Fruit fly (Drosophila melanogaster): ENCODE data around the gene Pcmt.

The Pcmt gene

DNA sequence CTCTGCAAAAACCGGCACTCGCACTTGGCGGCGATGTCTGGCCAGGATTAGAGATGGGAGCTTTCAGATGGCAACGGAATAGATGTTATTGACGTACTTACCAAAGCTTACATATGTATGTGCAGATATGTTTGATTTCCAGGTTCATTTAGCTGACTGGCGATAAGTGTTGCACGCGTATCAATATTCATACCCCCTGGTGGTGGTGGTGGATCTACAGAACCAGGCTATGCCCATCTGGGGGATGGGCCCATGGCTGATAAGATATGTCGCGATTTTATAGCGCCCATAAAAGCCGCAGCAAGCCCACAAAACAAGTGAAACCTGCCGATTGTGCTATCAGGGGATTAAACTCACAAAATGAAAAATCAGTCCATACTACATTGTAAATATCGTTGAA is 17.6 kb upstream of the Pcmt start:
- TF ChIP-seq psq (optimal IDR thresholded peaks at IDR 0.05) (no peak), h (optimal IDR thresholded peaks at IDR 0.05) (no peak), Myc (optimal IDR thresholded peaks at IDR 0.05) (no peak)

DNA sequence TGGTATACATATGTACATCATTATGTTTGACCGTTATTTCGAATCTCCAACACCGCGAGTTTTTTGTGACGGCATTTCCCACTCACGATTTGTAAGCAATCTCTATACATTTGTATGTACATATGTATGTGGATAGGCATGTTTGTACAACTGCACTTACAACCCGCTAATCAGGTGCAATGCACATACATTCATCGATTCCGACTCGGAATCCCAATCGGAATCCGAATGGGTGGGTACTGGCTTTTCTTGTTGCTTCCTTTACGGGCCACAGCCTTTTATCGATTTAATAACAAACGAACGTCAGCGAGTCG is 17.3 kb upstream of the Pcmt start:
- TF ChIP-seq Sin3A (optimal IDR thresholded peaks at IDR 0.05) = no peak
- TF ChIP-seq insv (optimal IDR thresholded peaks at IDR 0.05) = no peak
- no peak for TF ChIP-seq Myc (optimal IDR thresholded peaks at IDR 0.05)
- TF ChIP-seq psq (optimal IDR thresholded peaks at IDR 0.05) = no peak
- no peak for TF ChIP-seq h (optimal IDR thresholded peaks at IDR 0.05)
- no peak for TF ChIP-seq ttk (optimal IDR thresholded peaks at IDR 0.05)

DNA sequence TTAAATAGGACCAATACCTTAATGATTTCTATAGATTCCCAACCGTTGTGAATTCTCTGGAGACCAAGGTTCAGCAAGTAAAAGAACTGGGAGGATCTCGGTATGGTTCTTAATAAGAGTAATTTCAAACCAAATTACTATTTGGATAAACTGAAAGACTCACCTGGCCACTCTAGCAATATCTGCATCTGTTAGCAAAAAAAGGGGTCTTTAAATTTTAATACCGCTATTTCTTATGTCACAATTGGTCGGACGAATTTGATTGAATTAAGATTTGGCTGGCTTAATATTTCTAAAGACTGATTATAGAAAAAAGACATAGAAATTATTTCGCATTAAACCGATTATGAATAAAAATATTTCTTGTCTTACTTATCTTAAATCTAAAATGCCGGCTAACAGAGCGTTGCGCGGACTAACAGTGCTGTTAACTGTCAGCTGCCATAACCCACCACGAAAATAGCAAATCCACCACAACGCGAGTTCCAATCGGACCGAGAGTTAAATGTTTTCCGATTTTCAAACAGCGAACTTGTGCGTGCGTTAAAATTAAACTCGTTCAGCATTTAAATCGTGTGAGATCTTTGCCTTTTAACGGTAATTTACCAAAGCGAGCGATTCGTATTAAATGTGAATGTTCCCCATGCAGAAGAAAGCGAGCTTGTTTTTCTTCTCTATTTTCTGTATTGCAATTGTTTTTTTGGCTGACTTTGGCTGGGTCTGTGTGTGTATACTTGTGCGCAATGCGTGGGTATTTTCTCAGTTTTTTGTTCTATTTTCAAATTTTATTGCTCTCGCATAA is 16.7 kb upstream of the Pcmt start, which contains the start of gene CRMP:
Gene CRMP (plus strand): TSS at position 474 of the 802 bp plus-strand sequence.
- TF ChIP-seq ttk (optimal IDR thresholded peaks at IDR 0.05) (no peak), psq (optimal IDR thresholded peaks at IDR 0.05) (no peak), insv (optimal IDR thresholded peaks at IDR 0.05) (no peak), Myc (optimal IDR thresholded peaks at IDR 0.05) (no peak), h (optimal IDR thresholded peaks at IDR 0.05) (no peak), Sin3A (optimal IDR thresholded peaks at IDR 0.05) (no peak)

DNA sequence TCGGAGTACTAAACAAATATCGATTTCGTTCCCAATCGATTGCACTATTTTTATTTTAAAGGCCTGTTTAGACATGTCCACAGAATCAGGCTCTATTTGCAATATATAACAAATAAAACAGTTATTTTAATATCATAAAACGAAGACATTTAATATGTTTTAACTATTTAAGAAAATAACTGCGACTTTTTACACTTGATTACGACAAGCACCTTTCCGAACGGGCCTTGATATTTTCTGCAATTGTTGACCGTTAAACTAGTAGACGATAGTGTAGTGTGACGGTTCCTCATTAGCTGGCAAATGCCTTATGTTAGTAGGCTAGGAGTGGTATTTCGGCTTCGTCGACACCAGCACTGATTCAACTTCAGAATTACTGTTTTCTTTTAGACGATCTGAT is 14.5 kb upstream of the Pcmt start, which contains the start of the genes CG2931 and Rheb:
Gene CG2931 (minus strand): TSS at position 26 of the 400 bp plus-strand sequence.
Gene Rheb (plus strand): TSS at position 332 of the 400 bp plus-strand sequence.
- TF ChIP-seq insv (optimal IDR thresholded peaks at IDR 0.05) = no peak
- no peak for TF ChIP-seq Sin3A (optimal IDR thresholded peaks at IDR 0.05)
- TF ChIP-seq h (optimal IDR thresholded peaks at IDR 0.05) = no peak
- TF ChIP-seq psq (optimal IDR thresholded peaks at IDR 0.05) = no peak
- TF ChIP-seq ttk (optimal IDR thresholded peaks at IDR 0.05) = no peak
- TF ChIP-seq Myc (optimal IDR thresholded peaks at IDR 0.05) = no peak

DNA sequence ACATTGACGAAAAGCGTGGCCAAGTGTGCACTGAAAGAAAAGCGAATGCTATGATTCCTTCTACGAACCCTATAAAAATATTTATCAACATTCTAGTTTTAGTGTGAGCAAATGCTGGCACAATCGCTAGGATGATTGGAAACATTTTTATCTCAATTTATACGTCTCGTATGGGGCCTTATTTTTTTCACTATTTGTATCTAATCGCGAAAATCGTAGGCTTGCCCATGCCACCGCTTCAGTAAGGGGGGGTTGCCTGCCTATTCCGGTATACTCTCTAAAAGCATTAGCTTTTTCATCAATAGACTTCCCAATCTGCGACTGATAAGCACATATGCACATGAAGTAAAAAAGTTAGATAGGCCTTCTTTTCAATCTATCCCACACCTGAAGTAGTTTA is 11.5 kb upstream of the Pcmt start:
- TF ChIP-seq psq (optimal IDR thresholded peaks at IDR 0.05) (no peak), ttk (optimal IDR thresholded peaks at IDR 0.05) (no peak), Myc (optimal IDR thresholded peaks at IDR 0.05) (no peak), insv (optimal IDR thresholded peaks at IDR 0.05) (no peak), Sin3A (optimal IDR thresholded peaks at IDR 0.05) (no peak), h (optimal IDR thresholded peaks at IDR 0.05) (no peak)

DNA sequence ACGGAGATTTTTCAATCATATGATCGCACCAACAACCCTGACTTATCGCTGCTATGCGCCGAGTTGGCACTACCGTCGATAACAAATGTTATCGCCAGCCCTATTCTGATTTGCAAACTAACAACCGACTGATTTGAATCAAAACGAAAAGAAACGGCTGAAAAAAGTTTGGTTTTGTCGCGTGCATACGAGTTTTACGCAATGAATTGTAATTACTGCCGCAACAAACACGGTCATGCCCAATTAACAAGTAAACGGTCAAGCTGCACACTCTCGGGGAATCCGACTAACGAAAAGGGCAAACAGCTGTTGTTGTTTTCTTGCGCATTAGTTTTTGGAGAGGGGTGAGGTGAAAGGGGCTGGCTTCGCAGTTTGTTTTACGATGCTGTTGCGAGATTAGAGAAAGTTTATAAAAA is 10.7 kb upstream of the Pcmt start, which contains the start of the genes CG14671 and CG12746:
Gene CG14671 (minus strand): TSS at position 41 of the 416 bp plus-strand sequence.
Gene CG12746 (plus strand): TSS at position 91 of the 416 bp plus-strand sequence.
- TF ChIP-seq Sin3A (optimal IDR thresholded peaks at IDR 0.05) (no peak), psq (optimal IDR thresholded peaks at IDR 0.05) (no peak)

DNA sequence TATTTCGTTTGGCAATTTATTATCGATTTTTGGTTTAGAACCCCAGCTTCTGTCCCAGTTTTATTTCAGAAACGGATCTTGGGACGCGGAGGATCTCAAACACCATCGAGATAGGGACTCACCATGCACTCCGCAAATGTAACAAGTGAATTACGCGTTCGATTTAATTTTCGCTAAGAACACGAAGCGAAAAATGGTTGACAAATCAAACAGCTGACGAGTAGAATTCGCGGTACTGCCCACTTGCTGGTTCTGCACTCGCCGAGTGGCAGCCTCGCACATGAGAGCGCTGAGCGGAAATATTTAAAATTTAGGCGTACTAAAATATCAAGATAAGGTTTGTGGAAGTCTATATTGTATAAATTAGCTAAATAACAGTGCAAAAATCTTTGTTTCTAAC is 9.3 kb upstream of the Pcmt start, which contains the start of gene Pi4KIIalpha:
Gene Pi4KIIalpha (minus strand): TSS at position 233 of the 400 bp plus-strand sequence.
- TF ChIP-seq ttk (optimal IDR thresholded peaks at IDR 0.05) (no peak), Sin3A (optimal IDR thresholded peaks at IDR 0.05) (no peak)

DNA sequence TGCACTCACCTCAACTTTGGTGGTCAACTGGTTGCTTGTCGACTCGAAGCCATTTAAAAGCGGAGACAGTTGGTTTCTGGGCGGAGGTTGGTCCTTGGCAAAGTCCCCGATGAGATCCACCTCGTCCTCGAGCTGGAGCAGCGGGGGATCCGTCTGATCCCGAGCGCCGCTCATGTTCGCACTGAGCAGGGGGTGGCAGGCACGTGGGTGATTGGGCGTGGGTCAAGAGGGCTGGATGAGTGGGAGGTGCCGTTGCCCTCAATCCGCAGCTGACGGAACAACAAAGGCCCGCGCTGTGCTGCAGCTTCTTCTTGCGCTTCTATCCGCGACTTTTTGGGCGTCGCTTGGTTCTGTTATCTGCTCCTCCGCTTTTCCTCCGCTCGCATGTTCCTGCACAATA is 8.8 kb upstream of the Pcmt start:
- TF ChIP-seq Myc (optimal IDR thresholded peaks at IDR 0.05) (no peak), insv (optimal IDR thresholded peaks at IDR 0.05) (no peak)

DNA sequence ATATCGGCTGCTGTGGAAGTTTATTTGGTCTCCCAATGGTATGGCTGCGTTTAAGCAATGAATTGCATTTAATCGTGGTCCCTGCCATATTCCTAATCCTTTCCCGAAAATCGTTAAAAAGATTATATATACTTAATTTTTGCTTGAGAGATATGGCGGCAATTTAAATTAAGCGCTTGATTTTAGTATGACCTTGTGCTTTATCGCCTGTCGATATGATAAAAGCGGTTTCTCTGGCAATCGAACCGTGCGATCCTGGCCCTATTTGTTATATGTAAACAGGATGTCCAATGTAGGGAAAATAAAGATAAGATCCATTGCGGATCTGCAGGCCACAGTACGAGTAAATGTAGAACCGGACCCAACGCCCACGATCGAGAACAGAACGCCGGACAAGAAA is 736 bp upstream of the Pcmt start, which contains the start of gene Snm1:
Gene Snm1 (plus strand): TSS at position 233 of the 400 bp plus-strand sequence.
- no peak for TF ChIP-seq ttk (optimal IDR thresholded peaks at IDR 0.05)
- TF ChIP-seq Myc (optimal IDR thresholded peaks at IDR 0.05) = no peak
- no peak for TF ChIP-seq h (optimal IDR thresholded peaks at IDR 0.05)
- no peak for TF ChIP-seq insv (optimal IDR thresholded peaks at IDR 0.05)
- TF ChIP-seq psq (optimal IDR thresholded peaks at IDR 0.05) = no peak
- TF ChIP-seq Sin3A (optimal IDR thresholded peaks at IDR 0.05) = no peak

DNA sequence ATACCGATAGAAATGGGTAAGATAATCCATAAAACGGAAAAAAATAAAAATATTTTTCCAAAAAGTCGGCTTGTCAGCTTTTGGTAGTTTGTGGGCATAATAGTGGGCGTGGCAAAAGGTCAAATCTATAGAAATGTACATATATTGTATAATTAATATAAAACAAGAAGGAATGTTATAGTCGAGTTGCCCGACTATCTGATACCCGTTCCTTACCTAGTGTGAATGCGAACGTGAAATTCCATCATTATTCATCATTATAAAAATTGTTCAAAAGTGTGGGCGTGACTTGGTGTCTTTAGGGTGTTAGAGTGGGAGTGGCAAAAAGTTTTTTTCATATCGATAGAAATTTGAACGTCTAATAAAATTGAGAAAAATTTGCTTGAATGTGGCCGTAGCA is 2.5 kb downstream of the Pcmt start:
- no peak for TF ChIP-seq psq (optimal IDR thresholded peaks at IDR 0.05)
- TF ChIP-seq insv (optimal IDR thresholded peaks at IDR 0.05) = no peak
- no peak for TF ChIP-seq ttk (optimal IDR thresholded peaks at IDR 0.05)
- TF ChIP-seq h (optimal IDR thresholded peaks at IDR 0.05) = no peak
- no peak for TF ChIP-seq Myc (optimal IDR thresholded peaks at IDR 0.05)
- TF ChIP-seq Sin3A (optimal IDR thresholded peaks at IDR 0.05) = no peak

DNA sequence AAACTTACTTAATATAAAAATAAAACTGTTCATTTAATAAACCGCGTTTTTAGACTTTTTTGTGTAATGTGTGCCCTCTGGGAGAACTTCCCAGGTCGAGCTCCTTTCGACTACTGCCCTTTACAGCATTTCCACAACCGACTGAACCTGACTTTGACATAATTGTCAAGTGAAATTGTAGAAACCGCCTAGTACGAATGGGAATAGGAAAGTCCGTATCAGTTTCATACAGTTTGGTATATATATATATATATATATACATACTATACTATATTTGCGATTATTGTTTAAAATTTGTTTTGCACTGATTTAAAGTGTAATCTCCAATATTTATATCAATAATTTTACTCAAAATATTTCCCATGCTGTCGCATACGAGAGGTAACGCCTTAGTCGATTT is 3.0 kb downstream of the Pcmt start, which contains the start of gene mia:
Gene mia (minus strand): TSS at position 101 of the 400 bp plus-strand sequence.
- TF ChIP-seq Myc (optimal IDR thresholded peaks at IDR 0.05) = no peak

DNA sequence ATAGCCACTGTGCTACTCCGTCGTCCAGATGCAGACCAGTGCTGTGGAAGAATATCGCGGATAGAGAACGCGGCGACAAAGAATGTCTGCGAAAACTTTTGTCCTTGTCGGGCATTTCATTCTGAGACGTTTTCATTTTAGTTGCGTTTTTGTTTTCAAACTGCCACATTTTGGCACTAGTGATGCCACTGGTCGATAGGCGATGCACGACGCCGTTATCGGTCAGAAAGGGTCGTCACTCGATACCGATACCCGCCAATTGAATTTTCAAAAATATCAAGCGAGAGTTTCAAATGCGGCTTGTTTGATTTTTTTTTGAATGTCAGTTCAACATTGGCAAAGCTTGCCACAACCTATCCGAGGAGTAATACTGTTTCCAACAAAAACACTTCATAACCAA is 3.7 kb downstream of the Pcmt start:
- TF ChIP-seq h (optimal IDR thresholded peaks at IDR 0.05) = no peak
- no peak for TF ChIP-seq ttk (optimal IDR thresholded peaks at IDR 0.05)
- no peak for TF ChIP-seq insv (optimal IDR thresholded peaks at IDR 0.05)
- no peak for TF ChIP-seq Myc (optimal IDR thresholded peaks at IDR 0.05)
- TF ChIP-seq Sin3A (optimal IDR thresholded peaks at IDR 0.05) = no peak
- no peak for TF ChIP-seq psq (optimal IDR thresholded peaks at IDR 0.05)

DNA sequence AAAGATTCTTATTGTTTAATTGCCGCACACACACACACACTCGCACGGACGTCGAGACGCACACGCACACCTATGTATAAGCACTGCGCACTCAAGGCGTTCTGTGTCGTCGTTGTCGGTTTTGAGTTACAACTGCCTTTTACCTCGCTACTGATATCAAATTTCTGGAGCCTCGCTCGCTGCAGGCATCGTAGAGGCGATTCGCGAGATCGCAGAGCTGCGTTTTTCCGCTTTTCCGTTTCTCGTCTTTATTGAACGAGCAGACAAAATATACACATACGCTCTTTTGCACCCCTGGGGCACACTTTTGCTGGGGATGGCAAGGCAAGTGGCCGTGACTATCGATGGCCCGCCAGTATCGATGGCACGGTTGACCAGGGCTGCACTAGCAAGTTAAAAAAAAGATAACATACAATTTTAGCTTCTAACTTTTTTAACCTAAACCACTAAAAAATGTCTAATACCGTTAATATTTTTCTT is 6.6 kb downstream of the Pcmt start, which contains the start of gene CG2519:
Gene CG2519 (minus strand): TSS at position 312 of the 480 bp plus-strand sequence.
- TF ChIP-seq insv (optimal IDR thresholded peaks at IDR 0.05) (no peak), ttk (optimal IDR thresholded peaks at IDR 0.05) (no peak), Sin3A (optimal IDR thresholded peaks at IDR 0.05) (no peak), Myc (optimal IDR thresholded peaks at IDR 0.05) (no peak), h (optimal IDR thresholded peaks at IDR 0.05) (no peak), psq (optimal IDR thresholded peaks at IDR 0.05) (no peak)
